Worm (Caenorhabditis elegans): ENCODE data around the gene F02D10.2.

DNA sequence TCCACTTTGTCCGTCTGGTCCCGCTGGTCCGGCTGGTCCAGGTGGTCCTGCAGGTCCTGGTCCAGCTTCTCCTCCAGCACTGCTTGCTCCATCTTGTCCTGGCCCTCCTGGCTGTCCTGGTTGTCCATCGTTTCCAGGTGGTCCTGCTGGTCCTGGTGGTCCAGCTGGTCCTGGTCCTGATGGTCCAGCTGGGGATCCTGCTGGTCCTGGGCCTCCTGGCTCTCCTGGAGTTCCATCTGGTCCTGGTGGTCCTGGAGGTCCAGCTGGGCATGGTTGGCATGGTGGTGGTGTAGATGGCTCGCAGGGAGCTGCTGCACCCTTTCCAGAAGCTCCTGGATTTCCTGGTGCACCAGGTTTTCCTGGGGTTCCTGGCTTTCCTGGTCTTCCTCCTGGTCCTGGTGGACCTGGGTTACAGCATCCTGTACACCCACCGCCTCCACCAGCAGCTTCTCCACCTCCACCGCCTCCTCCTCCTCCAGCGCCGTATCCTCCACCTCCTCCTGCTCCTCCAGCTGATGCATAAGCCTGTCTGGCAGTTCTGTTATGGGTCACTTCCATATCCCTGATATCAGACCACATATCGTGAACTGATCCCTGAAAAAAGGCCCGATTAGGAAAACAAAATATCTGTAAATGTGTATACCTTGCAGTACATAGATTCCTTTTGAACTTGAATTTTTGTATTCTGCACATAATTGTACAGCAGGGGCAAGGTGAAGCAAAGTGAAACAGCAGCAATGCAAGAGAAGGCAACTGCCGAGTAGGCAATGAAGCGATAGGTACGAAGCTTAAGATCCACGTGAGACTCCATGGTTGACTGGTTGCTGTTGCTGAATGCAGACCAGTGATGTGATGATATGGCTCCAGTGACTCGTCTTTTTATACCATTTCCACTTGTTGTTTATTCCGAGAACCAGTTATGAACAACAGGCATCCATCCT is 3.5 kb upstream of the F02D10.2 start, which contains the start of gene col-183:
- no peak for TF ChIP-seq sem-4 (tag; optimal IDR thresholded peaks at IDR 0.05)
- no peak for TF ChIP-seq unc-39 (tag; optimal IDR thresholded peaks at IDR 0.05)
- no peak for TF ChIP-seq elt-3 (tag; optimal IDR thresholded peaks at IDR 0.05)
- no peak for TF ChIP-seq nhr-6 (tag; optimal IDR thresholded peaks at IDR 0.05)
- TF ChIP-seq zag-1 (tag; optimal IDR thresholded peaks at IDR 0.05): no peak
- no peak for TF ChIP-seq nhr-21 (tag; optimal IDR thresholded peaks at IDR 0.05)
- no peak for TF ChIP-seq ama-1 (optimal IDR thresholded peaks at IDR 0.05)
- no peak for TF ChIP-seq nhr-237 (tag; optimal IDR thresholded peaks at IDR 0.05)

All from whole organism, L2 larva.